Fruit fly (Drosophila melanogaster): Measurements from ENCODE around the gene CG12546.

DNA sequence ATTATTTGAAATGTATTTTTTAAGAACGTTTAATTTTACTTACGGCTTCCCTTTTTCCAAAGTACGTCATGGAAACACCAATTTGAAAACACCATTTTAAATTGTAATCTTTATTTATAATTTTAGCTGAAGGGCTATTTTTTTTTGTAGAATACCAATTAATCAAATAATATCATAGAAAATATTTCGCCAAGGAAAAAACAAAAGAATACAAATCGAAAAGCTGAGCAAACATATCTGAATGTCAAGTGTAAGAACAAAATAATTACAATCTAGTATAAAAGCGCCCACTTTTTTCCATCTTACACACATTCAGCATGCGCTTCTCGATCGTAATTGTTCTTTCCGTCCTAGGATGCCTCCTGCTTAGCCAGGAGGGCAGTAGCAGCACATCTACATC, 2.0 kb upstream of the CG12546 start, which contains the start of gene CG14452:
- TF ChIP-seq tj (GFP tag; optimal IDR thresholded peaks at IDR 0.05) = no peak
- no peak for TF ChIP-seq CG14711 (tag; optimal IDR thresholded peaks at IDR 0.05)
- TF ChIP-seq CG5204 (GFP tag; optimal IDR thresholded peaks at IDR 0.05) = no peak
- TF ChIP-seq ovo (GFP tag; optimal IDR thresholded peaks at IDR 0.05) = no peak
- no peak for TF ChIP-seq CG7101 (tag; optimal IDR thresholded peaks at IDR 0.05)
- no peak for TF ChIP-seq kay (GFP tag; ENCODE audit: borderline replicate concordance)
- no peak for TF ChIP-seq CG12768 (GFP tag; optimal IDR thresholded peaks at IDR 0.05)
- TF ChIP-seq cnc (optimal IDR thresholded peaks at IDR 0.05) = no peak
- TF ChIP-seq CG33017 (tag; optimal IDR thresholded peaks at IDR 0.05) = no peak

Data from whole organism, adult.